Worm (Caenorhabditis elegans) whole organism, L4/young adult: ENCODE results near the gene spp-2.

ENCODE experiments used
- dao-5 ChIP-seq: sonication (generic microtip); optimal IDR thresholded peaks from 2 replicates; lab custom pipeline; 2016; ENCODE audit warnings: missing genotype, missing genetic modification characterization, moderate library complexity, missing compliant biosample characterization
- him-1 ChIP-seq: sonication (generic microtip); optimal IDR thresholded peaks from 2 replicates; lab custom pipeline; 2016; ENCODE audit warnings: missing genotype, missing genetic modification reagents, missing genetic modification characterization, missing compliant biosample characterization

DNA sequence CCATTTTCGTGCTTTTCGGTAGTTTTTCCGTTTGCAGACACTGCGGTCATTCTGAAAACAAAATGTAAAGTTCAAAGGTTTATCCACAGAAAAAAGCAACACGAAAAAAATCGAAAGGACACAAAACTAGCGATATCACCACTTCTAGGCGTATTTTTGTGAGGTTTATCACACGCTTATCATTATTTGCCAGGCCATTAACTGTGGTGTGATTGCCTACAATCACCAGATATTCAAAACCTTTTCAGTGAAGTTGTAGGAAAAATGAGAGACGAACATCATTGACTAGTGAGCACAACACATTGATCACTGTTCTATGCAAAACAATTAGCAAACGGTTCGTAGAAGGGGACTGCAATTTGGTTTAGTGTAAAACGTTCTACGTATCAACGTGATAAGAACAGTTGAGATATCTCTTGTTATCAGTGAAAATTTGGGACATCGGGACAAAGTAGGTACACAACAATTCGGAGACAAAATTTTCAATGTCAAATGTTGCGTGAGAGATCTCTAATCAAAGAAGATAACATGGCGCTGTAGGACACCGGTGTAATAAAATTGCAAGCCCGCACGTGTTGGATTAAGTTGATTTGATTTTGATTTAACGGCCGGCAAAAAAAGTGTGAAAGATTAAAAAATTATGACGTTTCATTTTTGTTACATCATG, 11.0 kb downstream of the spp-2 start, which contains the start of gene sur-5:
- no peak for TF ChIP-seq him-1 (tag; lab: Kevin White, UChicago)
- no peak for TF ChIP-seq dao-5 (tag; lab: Kevin White, UChicago)
